Fruit fly (Drosophila melanogaster): ENCODE measurements around the gene RpS27.

RpS27 gene

DNA sequence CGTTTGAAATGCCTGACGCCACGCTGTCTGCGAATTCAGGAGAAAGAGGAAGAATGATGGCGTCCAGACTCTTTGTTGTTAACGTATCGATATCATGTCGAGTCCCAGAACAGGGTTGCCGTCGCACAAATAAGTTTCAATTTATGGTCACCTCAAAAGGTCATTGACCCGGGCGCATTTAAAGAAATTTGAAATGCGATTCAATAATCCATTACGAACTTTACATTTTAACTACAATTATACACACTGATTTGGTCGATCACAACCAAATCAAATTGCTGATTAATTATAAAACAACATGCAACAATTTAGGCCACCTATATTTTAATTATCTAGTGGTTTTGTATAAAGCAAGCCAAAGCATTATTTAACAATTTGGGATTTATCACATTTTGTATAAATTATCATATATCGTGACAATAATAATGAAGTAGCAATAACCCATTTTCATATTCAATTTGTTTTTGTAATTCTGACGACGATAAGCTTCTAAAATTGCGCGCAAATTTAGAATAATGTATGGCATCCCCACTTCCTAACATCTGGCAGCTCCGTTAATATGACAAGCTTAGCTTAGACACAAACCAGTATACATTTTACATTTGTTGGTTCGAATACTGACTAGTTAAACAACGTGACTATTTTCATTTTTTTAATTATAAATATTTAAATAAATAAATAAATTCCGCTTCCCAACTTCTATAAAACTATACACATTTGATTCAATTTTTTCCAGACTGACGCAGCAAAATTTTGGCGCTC, 2.1 kb downstream of the RpS27 start, which contains the start of gene bam (continued):
- TF ChIP-seq nerfin-2 (GFP tag; IDR thresholded peaks at IDR 0.05; ENCODE audit: partially characterized antibody) (no peak), Hmr (GFP tag; optimal IDR thresholded peaks at IDR 0.05) (peak; percentile 59), CG11456 (GFP tag; IDR thresholded peaks at IDR 0.05) (no peak)

dm6 chr3R:25241507-25242070, 5.7 kb downstream of the RpS27 start, which contains the start of gene CG11854:
TSS of gene CG11854 (plus strand) at chr3R:25242020.
- TF ChIP-seq Hmr (GFP tag; optimal IDR thresholded peaks at IDR 0.05) (no peak), CG6175 (GFP tag; IDR thresholded peaks at IDR 0.05) (no peak), CoRest (tag; optimal IDR thresholded peaks at IDR 0.05) (no peak), psq (GFP tag; optimal IDR thresholded peaks at IDR 0.05) (no peak), ranshi (GFP tag; IDR thresholded peaks at IDR 0.05) (no peak), C15 (GFP tag; IDR thresholded peaks at IDR 0.05) (no peak), ewg (GFP tag; optimal IDR thresholded peaks at IDR 0.05) (no peak), CG2116 (GFP tag; optimal IDR thresholded peaks at IDR 0.05) (no peak), Hr51 (GFP tag; optimal IDR thresholded peaks at IDR 0.05) (no peak), CG32767 (GFP tag; IDR thresholded peaks at IDR 0.05) (no peak), CkIIα-i1 (GFP tag; IDR thresholded peaks at IDR 0.05) (no peak), Dref (GFP tag; IDR thresholded peaks at IDR 0.05) (no peak), ash1 (GFP tag; optimal IDR thresholded peaks at IDR 0.05) (no peak)

DNA sequence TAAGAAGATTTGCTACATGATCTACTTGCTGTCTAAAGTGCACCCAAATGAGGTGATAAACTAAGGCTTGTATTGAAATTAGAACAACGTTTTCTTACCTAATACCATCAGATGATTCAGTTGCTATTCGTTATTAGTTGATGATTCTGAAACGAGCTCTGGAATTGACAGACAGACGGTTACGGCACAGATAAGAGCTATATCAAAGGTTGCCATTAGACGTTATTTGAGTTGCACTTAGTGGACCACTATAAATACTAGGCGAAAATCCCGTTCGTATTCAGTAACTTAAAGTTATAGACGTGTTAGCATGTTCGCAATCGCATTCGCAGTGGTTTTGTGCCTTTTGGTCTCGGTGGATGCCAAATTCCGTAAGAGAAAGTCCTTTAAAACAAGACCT, 7.4 kb downstream of the RpS27 start, which contains the start of gene to:
Gene to (plus strand): TSS at position 301 of the 400 bp plus-strand sequence.
- TF ChIP-seq CG9932 (GFP tag; IDR thresholded peaks at IDR 0.05), result no peak
- no peak for TF ChIP-seq Sox100B (GFP tag; optimal IDR thresholded peaks at IDR 0.05)
- no peak for TF ChIP-seq grau (tag; optimal IDR thresholded peaks at IDR 0.05)

- TF ChIP-seq corto (GFP tag; optimal IDR thresholded peaks at IDR 0.05) (no peak), NC2β (GFP tag; optimal IDR thresholded peaks at IDR 0.05) (no peak), CG17359 (tag; optimal IDR thresholded peaks at IDR 0.05) (no peak), CG34224 (GFP tag; IDR thresholded peaks at IDR 0.05; ENCODE audit: partially characterized antibody) (no peak), CG18764 (GFP tag; optimal IDR thresholded peaks at IDR 0.05) (no peak), CG16815 (GFP tag; optimal IDR thresholded peaks at IDR 0.05) (no peak), insv (GFP tag; optimal IDR thresholded peaks at IDR 0.05) (no peak), CG18476 (GFP tag; optimal IDR thresholded peaks at IDR 0.05) (no peak), cwo (GFP tag; optimal IDR thresholded peaks at IDR 0.05) (peak; percentile 64), CG14050 (GFP tag; IDR thresholded peaks at IDR 0.05) (no peak), CG7271 (tag; optimal IDR thresholded peaks at IDR 0.05) (no peak), dysf (GFP tag; IDR thresholded peaks at IDR 0.05) (no peak), PHDP (tag; optimal IDR thresholded peaks at IDR 0.05) (no peak), psq (GFP tag; optimal IDR thresholded peaks at IDR 0.05) (no peak), fru (optimal IDR thresholded peaks at IDR 0.05) (no peak), pum (GFP tag; optimal IDR thresholded peaks at IDR 0.05) (no peak), Eip74EF (GFP tag; optimal IDR thresholded peaks at IDR 0.05) (peak in 1 of 2 experiments; percentile 10), toy (GFP tag; IDR thresholded peaks at IDR 0.05) (no peak), crol (GFP tag; IDR thresholded peaks at IDR 0.05) (no peak), usp (GFP tag; optimal IDR thresholded peaks at IDR 0.05) (no peak), Doc2 (GFP tag; IDR thresholded peaks at IDR 0.05) (no peak), CG10979 (tag; optimal IDR thresholded peaks at IDR 0.05) (no peak), sug (tag; optimal IDR thresholded peaks at IDR 0.05) (peak; percentile 84), CG17328 (GFP tag; IDR thresholded peaks at IDR 0.05) (no peak), Hr78 (GFP tag; optimal IDR thresholded peaks at IDR 0.05) (no peak)
Observed at dm6 chr3R:25238771-25239700, 8.3 kb downstream of the RpS27 start.

Measured in whole organism, embryonic.